Worm (Caenorhabditis elegans) whole organism, L2 larva: ENCODE results near the gene srt-38.

Experiments
- R02D3.7 ChIP-seq: fragments of 150-350 bp; optimal IDR thresholded peaks from 2 replicates; lab custom pipeline; 2014; ENCODE audit warnings: missing biosample characterization, missing genetic modification characterization
- egl-27 ChIP-seq: sonication (generic microtip); optimal IDR thresholded peaks from 3 replicates; lab custom pipeline; 2017; ENCODE audit warnings: missing biosample characterization, missing genetic modification reagents, missing genetic modification characterization
- elt-1 ChIP-seq: fragments of 150-350 bp; optimal IDR thresholded peaks from 2 replicates; lab custom pipeline; 2014; ENCODE audit warnings: missing biosample characterization, missing genetic modification characterization
- fos-1 ChIP-seq: fragments of 150-350 bp; optimal IDR thresholded peaks from 2 replicates; lab custom pipeline; 2014; ENCODE audit warnings: missing biosample characterization, missing genetic modification characterization
- nhr-11 ChIP-seq: fragments of 150-350 bp; optimal IDR thresholded peaks from 2 replicates; lab custom pipeline; 2014; ENCODE audit warnings: missing biosample characterization, missing genetic modification characterization
- nhr-77 ChIP-seq: fragments of 150-350 bp; optimal IDR thresholded peaks from 2 replicates; lab custom pipeline; 2014; ENCODE audit warnings: missing biosample characterization, missing genetic modification characterization
- unc-39 ChIP-seq: fragments of 150-350 bp; optimal IDR thresholded peaks from 2 replicates; lab custom pipeline; 2014; ENCODE audit warnings: missing biosample characterization, missing genetic modification characterization
- unc-55 ChIP-seq: fragments of 150-350 bp; sonication (generic microtip); optimal IDR thresholded peaks from 3 replicates; lab custom pipeline; 2014; ENCODE audit warnings: missing biosample characterization, missing genetic modification reagents, missing genetic modification characterization
- unc-62 ChIP-seq: fragments of 150-350 bp; optimal IDR thresholded peaks from 2 replicates; lab custom pipeline; 2014; ENCODE audit warnings: missing biosample characterization, missing genetic modification reagents, missing genetic modification characterization
- ztf-11 ChIP-seq: sonication (generic microtip); optimal IDR thresholded peaks from 2 replicates; lab custom pipeline; 2017; ENCODE audit warnings: missing biosample characterization, missing genetic modification characterization

DNA sequence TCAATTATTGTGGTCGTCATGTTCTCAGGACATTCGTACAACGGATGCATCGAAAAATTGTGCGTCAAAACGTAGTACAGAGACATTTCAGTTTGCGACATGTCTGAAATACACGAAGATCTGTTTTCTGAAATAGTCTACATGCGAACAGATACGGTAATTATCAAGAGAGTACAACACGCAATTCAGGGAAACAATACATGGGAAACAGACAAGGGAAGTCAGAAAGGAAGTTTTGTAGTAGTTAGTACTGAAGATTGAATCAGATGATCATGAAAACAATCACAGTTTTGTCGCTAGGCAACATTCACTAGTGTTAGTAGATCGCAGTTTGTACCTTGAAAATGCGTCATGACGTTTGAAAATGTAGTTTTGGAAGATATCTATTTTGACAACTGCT is 21.1 kb downstream of the srt-38 start, which contains the start of gene srt-13:
- no peak for TF ChIP-seq nhr-11 (tag; lab: Kevin White, UChicago)
- no peak for TF ChIP-seq elt-1 (tag; lab: Kevin White, UChicago)
- no peak for TF ChIP-seq egl-27
- no peak for TF ChIP-seq unc-39 (tag; lab: Kevin White, UChicago)
- no peak for TF ChIP-seq nhr-77
- no peak for TF ChIP-seq unc-62 (GFP tag; lab: Kevin White, UChicago)
- no peak for TF ChIP-seq unc-55 (GFP tag; lab: Kevin White, UChicago)
- TF ChIP-seq R02D3.7 (tag; lab: Kevin White, UChicago), result no peak
- TF ChIP-seq fos-1 (tag; lab: Kevin White, UChicago), result no peak
- no peak for TF ChIP-seq ztf-11
